Worm (Caenorhabditis elegans) whole organism, late embryonic: ENCODE data around the gene C44B12.9.
A peak's percentile ranks its signal among the peaks of the same experiment; 100 is the strongest.

Source experiments
- C08G9.2 ChIP-seq: sonication (generic microtip); optimal IDR thresholded peaks from 2 replicates; lab custom pipeline; 2016; ENCODE audit warnings: mild to moderate bottlenecking, missing genetic modification characterization, moderate library complexity, missing compliant biosample characterization
- C38D4.7 ChIP-seq: fragments of 200-800 bp; sonication (Bioruptor generic); optimal IDR thresholded peaks from 2 replicates; lab custom pipeline; 2018; ENCODE audit warnings: mild to moderate bottlenecking, missing genetic modification characterization, moderate library complexity, missing compliant biosample characterization
- K02D7.2 ChIP-seq: sonication (generic microtip); optimal IDR thresholded peaks from 2 replicates; lab custom pipeline; 2017; ENCODE audit warnings: mild to moderate bottlenecking, missing genetic modification characterization, missing compliant biosample characterization
- K09A11.1 ChIP-seq: sonication (generic microtip); optimal IDR thresholded peaks from 2 replicates; lab custom pipeline; 2017; ENCODE audit warnings: antibody characterized with exemption, mild to moderate bottlenecking, missing genetic modification characterization, missing compliant biosample characterization; ENCODE audit not compliant: insufficient read depth
- T23F11.4 ChIP-seq: fragments of 200-800 bp; sonication (Bioruptor generic); optimal IDR thresholded peaks from 2 replicates; lab custom pipeline; 2018; ENCODE audit warnings: mild to moderate bottlenecking, missing genetic modification characterization, missing compliant biosample characterization
- Y22D7AL.16 ChIP-seq: sonication (generic microtip); optimal IDR thresholded peaks from 2 replicates; lab custom pipeline; 2016; ENCODE audit warnings: missing genetic modification characterization, missing compliant biosample characterization
- ahr-1 ChIP-seq: sonication (generic microtip); optimal IDR thresholded peaks from 2 replicates; lab custom pipeline; 2016; ENCODE audit warnings: missing genetic modification characterization, missing compliant biosample characterization
- ceh-14 ChIP-seq: sonication (generic microtip); optimal IDR thresholded peaks from 2 replicates; lab custom pipeline; 2016; ENCODE audit warnings: missing genotype, missing genetic modification characterization, missing compliant biosample characterization
- ceh-18 ChIP-seq: sonication (generic microtip); optimal IDR thresholded peaks from 2 replicates; lab custom pipeline; 2016; ENCODE audit warnings: missing genetic modification characterization, missing compliant biosample characterization
- ceh-19 ChIP-seq: fragments of 200-800 bp; sonication (Bioruptor generic); optimal IDR thresholded peaks from 2 replicates; lab custom pipeline; 2018; ENCODE audit warnings: mild to moderate bottlenecking, missing genetic modification characterization, missing compliant biosample characterization
- ceh-2 ChIP-seq: sonication (generic microtip); optimal IDR thresholded peaks from 2 replicates; lab custom pipeline; 2016; ENCODE audit warnings: missing genotype, missing genetic modification characterization, missing compliant biosample characterization
- ceh-30 ChIP-seq: fragments of 150-350 bp; optimal IDR thresholded peaks from 2 replicates; lab custom pipeline; 2014; ENCODE audit warnings: missing biosample characterization, missing genetic modification characterization
- ceh-31 ChIP-seq: sonication (generic microtip); optimal IDR thresholded peaks from 2 replicates; lab custom pipeline; 2016; ENCODE audit warnings: missing genetic modification characterization, missing compliant biosample characterization
- ceh-34 ChIP-seq: sonication (generic microtip); optimal IDR thresholded peaks from 2 replicates; lab custom pipeline; 2016; ENCODE audit warnings: mild to moderate bottlenecking, missing genetic modification characterization, missing compliant biosample characterization
- ceh-48 ChIP-seq: sonication (generic microtip); optimal IDR thresholded peaks from 2 replicates; lab custom pipeline; 2016; ENCODE audit warnings: missing genetic modification characterization, inconsistent platforms, missing compliant biosample characterization
- ceh-6 ChIP-seq: fragments of 200-800 bp; sonication (Bioruptor generic); optimal IDR thresholded peaks from 2 replicates; lab custom pipeline; 2018; ENCODE audit warnings: mild to moderate bottlenecking, missing genetic modification characterization, missing compliant biosample characterization
- ceh-9 ChIP-seq: sonication (generic microtip); optimal IDR thresholded peaks from 2 replicates; lab custom pipeline; 2016; ENCODE audit warnings: mild to moderate bottlenecking, missing genetic modification characterization, inconsistent platforms, missing compliant biosample characterization
- che-1 ChIP-seq: sonication (generic microtip); optimal IDR thresholded peaks from 2 replicates; lab custom pipeline; 2016; ENCODE audit warnings: mild to moderate bottlenecking, missing genetic modification characterization, missing compliant biosample characterization
- dmd-4 ChIP-seq: sonication (generic microtip); optimal IDR thresholded peaks from 2 replicates; lab custom pipeline; 2016; ENCODE audit warnings: borderline replicate concordance, missing genetic modification characterization, missing compliant biosample characterization
- dve-1 ChIP-seq: sonication (generic microtip); optimal IDR thresholded peaks from 2 replicates; lab custom pipeline; 2017; ENCODE audit warnings: antibody characterized with exemption, mild to moderate bottlenecking, missing genetic modification characterization, missing compliant biosample characterization
- elt-2 ChIP-seq: sonication (generic microtip); optimal IDR thresholded peaks from 2 replicates; lab custom pipeline; 2016; ENCODE audit warnings: missing genetic modification reagents, missing genetic modification characterization, missing compliant biosample characterization
- fkh-10 ChIP-seq: fragments of 150-350 bp; optimal IDR thresholded peaks from 2 replicates; lab custom pipeline; 2014; ENCODE audit warnings: missing biosample characterization, missing genetic modification reagents, missing genetic modification characterization
- hlh-13 ChIP-seq: fragments of 200-800 bp; sonication (Bioruptor generic); optimal IDR thresholded peaks from 2 replicates; lab custom pipeline; 2018; ENCODE audit warnings: mild to moderate bottlenecking, missing genetic modification characterization, missing compliant biosample characterization
- hlh-30 ChIP-seq: sonication (generic microtip); optimal IDR thresholded peaks from 2 replicates; lab custom pipeline; 2017; ENCODE audit warnings: antibody characterized with exemption, missing genetic modification characterization, missing compliant biosample characterization; ENCODE audit not compliant: insufficient read depth
- hlh-8 ChIP-seq: sonication (generic microtip); optimal IDR thresholded peaks from 2 replicates; lab custom pipeline; 2016; ENCODE audit warnings: missing genotype, missing genetic modification characterization, missing compliant biosample characterization
- lim-6 ChIP-seq: sonication (generic microtip); optimal IDR thresholded peaks from 2 replicates; lab custom pipeline; 2016; ENCODE audit warnings: missing genetic modification characterization, missing compliant biosample characterization
- madf-2 ChIP-seq: sonication (generic microtip); optimal IDR thresholded peaks from 2 replicates; lab custom pipeline; 2017; ENCODE audit warnings: missing genetic modification characterization, missing compliant biosample characterization
- nfya-1 ChIP-seq: sonication (generic microtip); optimal IDR thresholded peaks from 2 replicates; lab custom pipeline; 2017; ENCODE audit warnings: missing genetic modification characterization, mild to moderate bottlenecking, missing compliant biosample characterization, antibody characterized with exemption, moderate library complexity
- pax-1 ChIP-seq: fragments of 150-350 bp; optimal IDR thresholded peaks from 2 replicates; lab custom pipeline; 2014; ENCODE audit warnings: missing biosample characterization, missing genetic modification characterization
- pha-4 ChIP-seq: fragments of 150-350 bp; optimal IDR thresholded peaks from 2 replicates; lab custom pipeline; 2018; ENCODE audit warnings: missing biosample characterization, missing genetic modification reagents, missing genetic modification characterization
- ref-2 ChIP-seq: sonication (generic microtip); optimal IDR thresholded peaks from 2 replicates; lab custom pipeline; 2016; ENCODE audit warnings: missing genetic modification characterization, missing compliant biosample characterization
- rnt-1 ChIP-seq: sonication (generic microtip); optimal IDR thresholded peaks from 2 replicates; lab custom pipeline; 2016; ENCODE audit warnings: missing genetic modification characterization, missing compliant biosample characterization
- sox-2 ChIP-seq: fragments of 200-800 bp; sonication (Bioruptor generic); IDR thresholded peaks from 2 replicates; pipeline ENCODE4 v1.3.6; 2022; ENCODE audit warnings: missing genetic modification reagents, missing genetic modification characterization, missing compliant biosample characterization
- sox-4 ChIP-seq: sonication (generic microtip); optimal IDR thresholded peaks from 2 replicates; lab custom pipeline; 2017; ENCODE audit warnings: mild to moderate bottlenecking, missing genetic modification characterization, inconsistent platforms, missing compliant biosample characterization
- tbx-2 ChIP-seq: sonication (generic microtip); optimal IDR thresholded peaks from 2 replicates; lab custom pipeline; 2016; ENCODE audit warnings: missing genetic modification characterization, missing compliant biosample characterization
- tbx-7 ChIP-seq: sonication (generic microtip); optimal IDR thresholded peaks from 2 replicates; lab custom pipeline; 2016; ENCODE audit warnings: missing genotype, missing genetic modification characterization, missing compliant biosample characterization
- unc-3 ChIP-seq, 2 experiments: fragments of 200-800 bp in 1 of 2; sonication (Bioruptor generic) in 1 of 2; sonication (generic microtip) in 1 of 2; conservative IDR thresholded peaks in 1 of 2; optimal IDR thresholded peaks in 1 of 2; 2 replicates each; pipeline versions ENCODE4 v1.3.6 to Lab custom; 2016 to 2022; ENCODE audit warnings: missing compliant biosample characterization in 2 of 2, missing genetic modification characterization in 2 of 2, missing genetic modification reagents in 1 of 2
- unc-42 ChIP-seq: sonication (generic microtip); optimal IDR thresholded peaks from 2 replicates; lab custom pipeline; 2016; ENCODE audit warnings: missing genotype, missing genetic modification characterization, missing compliant biosample characterization
- unc-55 ChIP-seq: sonication (generic microtip); optimal IDR thresholded peaks from 2 replicates; lab custom pipeline; 2017; ENCODE audit warnings: missing biosample characterization, missing genetic modification reagents, missing genetic modification characterization
- unc-86 ChIP-seq: sonication (generic microtip); optimal IDR thresholded peaks from 2 replicates; lab custom pipeline; 2016; ENCODE audit warnings: missing genetic modification characterization, missing compliant biosample characterization
- zip-5 ChIP-seq: sonication (generic microtip); optimal IDR thresholded peaks from 2 replicates; lab custom pipeline; 2016; ENCODE audit warnings: missing genetic modification characterization, missing compliant biosample characterization

C44B12.9 gene

ce11 chrIV:1093870-1094564 lies 10.4 kb downstream of the C44B12.9 start, which contains the start of the genes cct-8 and Y55F3AR.2 (continued):
- peak; percentile 88 for TF ChIP-seq unc-86
- peak; percentile 43 for TF ChIP-seq dve-1 (tag; lab: Kevin White, UChicago)
- TF ChIP-seq ref-2 (tag; lab: Kevin White, UChicago) = no peak
- peak; percentile 51; the same call in 1 of the 2 replicates for TF ChIP-seq unc-3 (GFP tag; conservative IDR thresholded peaks at IDR 0.05; lab: Robert Waterston, UW)
- peak; percentile 53 for TF ChIP-seq unc-3 (tag; optimal IDR thresholded peaks at IDR 0.05; lab: Kevin White, UChicago)
- TF ChIP-seq ceh-31 (tag; lab: Kevin White, UChicago) = peak; percentile 76
- TF ChIP-seq ceh-9 (tag; lab: Kevin White, UChicago) = no peak
- TF ChIP-seq pax-1 (tag; lab: Kevin White, UChicago) = peak; percentile 52
- peak; percentile 40 for TF ChIP-seq ceh-6 (GFP tag; lab: Kevin White, UChicago)
- peak; percentile 51 for TF ChIP-seq ceh-19 (GFP tag; lab: Kevin White, UChicago)
- no peak for TF ChIP-seq K09A11.1 (tag; lab: Kevin White, UChicago)
- TF ChIP-seq ceh-48 (tag; lab: Kevin White, UChicago) = peak; percentile 31
- TF ChIP-seq pha-4 = no peak
- TF ChIP-seq fkh-10 = no peak
- peak; percentile 75 for TF ChIP-seq sox-2 (GFP tag; lab: Robert Waterston, UW)
- no peak for TF ChIP-seq dmd-4 (tag; lab: Kevin White, UChicago)

- TF ChIP-seq ceh-30 (tag; lab: Kevin White, UChicago) (no peak), lim-6 (tag; lab: Kevin White, UChicago) (no peak), hlh-13 (GFP tag; lab: Kevin White, UChicago) (no peak), ref-2 (tag; lab: Kevin White, UChicago) (no peak), unc-42 (tag; lab: Kevin White, UChicago) (no peak)
- TF ChIP-seq, all 69 proteins: peak for 0
Measured at ce11 chrIV:1086913-1087312, 17.5 kb downstream of the C44B12.9 start, which contains the start of gene csn-4. Gene csn-4, minus strand, starts transcription at chrIV:1087013.

ce11 chrIV:1075484-1075883 lies 28.9 kb downstream of the C44B12.9 start:
- TF ChIP-seq zip-5 (no peak), elt-2 (tag; lab: Kevin White, UChicago) (peak; percentile 96)
- TF ChIP-seq, all 69 proteins: peak for 1

- TF ChIP-seq rnt-1 (tag; lab: Kevin White, UChicago) = no peak
- TF ChIP-seq unc-55 = no peak
- no peak for TF ChIP-seq hlh-8 (tag; lab: Kevin White, UChicago)
- no peak for TF ChIP-seq ceh-2 (tag; lab: Kevin White, UChicago)
- no peak for TF ChIP-seq zip-5
- TF ChIP-seq C08G9.2 (tag; lab: Kevin White, UChicago) = no peak
- TF ChIP-seq sox-4 (tag; lab: Kevin White, UChicago) = no peak
- TF ChIP-seq, all 69 proteins: peak for 0
Measured at ce11 chrIV:1074069-1074468, 30.3 kb downstream of the C44B12.9 start.

- no peak for TF ChIP-seq tbx-7 (tag; lab: Kevin White, UChicago)
- no peak for TF ChIP-seq K02D7.2 (tag; lab: Kevin White, UChicago)
- TF ChIP-seq ceh-31 (tag; lab: Kevin White, UChicago) = peak; percentile 59
- TF ChIP-seq ceh-18 (tag; lab: Kevin White, UChicago) = peak; percentile 54
- TF ChIP-seq ceh-34 = no peak
- TF ChIP-seq madf-2 (tag; lab: Kevin White, UChicago) = no peak
- TF ChIP-seq ceh-2 (tag; lab: Kevin White, UChicago) = no peak
- TF ChIP-seq unc-3 (GFP tag; conservative IDR thresholded peaks at IDR 0.05; lab: Robert Waterston, UW) = no peak
- TF ChIP-seq unc-3 (tag; optimal IDR thresholded peaks at IDR 0.05; lab: Kevin White, UChicago) = no peak
- no peak for TF ChIP-seq che-1 (tag; lab: Kevin White, UChicago)
- TF ChIP-seq unc-42 (tag; lab: Kevin White, UChicago) = peak; percentile 36
- no peak for TF ChIP-seq C38D4.7 (GFP tag; lab: Kevin White, UChicago)
- TF ChIP-seq tbx-2 (tag; lab: Kevin White, UChicago) = peak; percentile 9
- no peak for TF ChIP-seq Y22D7AL.16
- no peak for TF ChIP-seq T23F11.4 (GFP tag; lab: Kevin White, UChicago)
- TF ChIP-seq K09A11.1 (tag; lab: Kevin White, UChicago) = no peak
- no peak for TF ChIP-seq hlh-8 (tag; lab: Kevin White, UChicago)
- TF ChIP-seq lim-6 (tag; lab: Kevin White, UChicago) = no peak
- no peak for TF ChIP-seq dmd-4 (tag; lab: Kevin White, UChicago)
- TF ChIP-seq hlh-30 = no peak
- TF ChIP-seq sox-2 (GFP tag; lab: Robert Waterston, UW) = no peak
- no peak for TF ChIP-seq ahr-1 (tag; lab: Kevin White, UChicago)
- peak; percentile 34 for TF ChIP-seq nfya-1 (tag; lab: Kevin White, UChicago)
- TF ChIP-seq ceh-14 (tag; lab: Kevin White, UChicago) = no peak
Measured at ce11 chrIV:1070383-1070782, 34.0 kb downstream of the C44B12.9 start.
